Fruit fly (Drosophila melanogaster) whole organism, larva: ENCODE results near the gene CG18420.

Source experiments
- noc ChIP-seq: fragments of 200-800 bp; sonication (Bioruptor generic); optimal IDR thresholded peaks from 3 replicates; lab custom pipeline; 2019; ENCODE audit warnings: missing biosample characterization, mild to moderate bottlenecking, missing genetic modification characterization, moderate library complexity

CG18420 gene

DNA sequence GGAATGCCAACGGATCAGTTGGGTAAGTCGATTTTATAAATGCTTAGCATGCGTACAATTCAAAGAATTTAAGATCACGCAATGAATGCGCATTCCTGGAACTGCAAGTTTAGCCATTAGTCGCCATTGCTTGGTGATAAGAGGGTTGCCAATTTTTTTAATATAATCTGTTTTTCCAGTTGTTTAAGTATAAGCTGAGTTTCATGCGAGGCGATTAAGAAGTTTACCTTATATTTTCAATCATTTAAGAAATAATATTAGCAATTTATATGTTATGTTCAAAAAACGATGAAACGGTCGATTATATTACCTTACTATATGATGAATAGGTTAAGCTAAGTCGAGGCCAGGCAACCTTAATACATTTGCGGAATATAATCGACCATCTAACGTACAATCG is at the start of gene CG18420:
Gene CG18420 (minus strand): TSS at position 101 of the 400 bp plus-strand sequence.
- no peak for TF ChIP-seq noc (tag; lab: Kevin White, UChicago)

DNA sequence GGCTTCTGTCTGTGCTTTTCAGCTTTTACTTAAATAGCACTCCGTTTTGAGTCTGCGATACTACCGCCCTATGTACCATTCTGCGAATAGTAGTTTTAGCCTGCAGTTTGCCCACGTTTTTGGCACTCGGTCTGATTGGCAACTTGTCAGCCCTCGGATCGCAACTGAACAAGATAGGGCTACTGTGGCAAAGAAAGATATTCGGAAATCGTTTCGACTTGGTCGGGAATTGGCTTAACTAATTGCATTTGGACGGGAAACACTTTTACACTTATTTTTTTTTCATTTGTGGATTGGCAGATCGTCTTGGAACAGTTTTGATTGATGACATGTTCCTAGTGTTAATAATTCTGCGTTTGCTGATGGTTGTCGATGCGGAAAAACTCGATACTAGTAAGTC is 45.6 kb upstream of the CG18420 start, which contains the start of gene CG42682:
Gene CG42682 (plus strand): TSS at position 301 of the 400 bp plus-strand sequence.
- TF ChIP-seq noc (tag; lab: Kevin White, UChicago): no peak

- TF ChIP-seq noc (tag; lab: Kevin White, UChicago): no peak
These were observed 14.0 kb upstream of the CG18420 start, which contains the start of gene CG33309 for dm6 chr2L:14810461-14810860. CG33309 (plus strand) TSS chr2L:14810761.

- TF ChIP-seq noc (tag; lab: Kevin White, UChicago): no peak
These were observed 5.6 kb upstream of the CG18420 start, which contains the start of gene CG33308 for dm6 chr2L:14802034-14802433. CG33308 (plus strand) TSS chr2L:14802334.

DNA sequence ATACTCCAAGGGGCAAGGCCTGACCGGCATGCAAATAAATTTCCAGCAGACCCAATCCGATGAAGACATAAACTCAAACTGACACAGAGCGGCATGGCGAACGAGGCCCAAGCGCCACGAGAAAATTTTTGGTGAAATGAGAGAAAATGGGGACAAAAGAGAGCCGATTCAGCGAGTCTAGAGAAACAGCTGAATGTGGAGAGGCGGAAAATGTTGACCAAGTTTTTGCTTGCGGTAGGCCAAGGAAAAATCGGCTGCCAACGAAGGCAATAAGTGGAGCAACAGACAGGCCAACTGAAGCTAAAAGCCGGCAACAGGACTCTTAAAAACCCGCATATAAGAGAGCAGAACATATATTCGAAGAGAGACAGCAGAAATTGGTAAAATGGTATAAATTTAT is 1.1 kb upstream of the CG18420 start:
- TF ChIP-seq noc (tag; lab: Kevin White, UChicago): no peak

- no peak for TF ChIP-seq noc (tag; lab: Kevin White, UChicago)
These were observed 11.9 kb downstream of the CG18420 start, which contains the start of gene CG18636 for dm6 chr2L:14784498-14784897. CG18636 (minus strand) TSS chr2L:14784598.

DNA sequence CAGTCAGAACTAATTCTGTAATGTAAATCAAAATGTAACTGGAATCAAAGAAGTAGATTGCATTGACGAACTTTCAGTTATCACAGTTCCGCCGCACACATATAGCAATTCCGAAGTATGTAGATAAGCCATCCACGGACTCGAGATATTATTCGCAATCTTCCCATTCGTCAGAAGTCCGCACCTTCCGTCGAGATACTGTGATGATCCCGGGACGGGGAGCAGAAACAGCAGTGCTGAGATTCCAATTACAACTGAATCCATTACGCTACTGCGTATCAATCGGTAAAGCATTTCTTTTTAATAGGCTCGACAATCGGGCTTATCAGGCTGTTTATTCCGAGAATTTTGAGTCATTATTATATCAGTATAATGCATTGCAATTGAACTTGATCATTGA is 21.7 kb downstream of the CG18420 start, which contains the start of gene CG4650:
Gene CG4650 (minus strand): TSS at position 269 of the 400 bp plus-strand sequence.
- no peak for TF ChIP-seq noc (tag; lab: Kevin White, UChicago)

- TF ChIP-seq noc (tag; lab: Kevin White, UChicago): no peak
These were observed 30.8 kb downstream of the CG18420 start, which contains the start of gene CG4701 for dm6 chr2L:14765608-14766007. CG4701 (plus strand) TSS chr2L:14765908.

dm6 chr2L:14762465-14762864 is 34.0 kb downstream of the CG18420 start, which contains the start of gene CSN1a:
CSN1a (plus strand) TSS chr2L:14762765.
- no peak for TF ChIP-seq noc (tag; lab: Kevin White, UChicago)

dm6 chr2L:14760467-14760866 is 36.0 kb downstream of the CG18420 start, which contains the start of gene CG4691:
CG4691 (plus strand) TSS chr2L:14760767.
- no peak for TF ChIP-seq noc (tag; lab: Kevin White, UChicago)

- TF ChIP-seq noc (tag; lab: Kevin White, UChicago): no peak
These were observed 50.4 kb downstream of the CG18420 start for dm6 chr2L:14746068-14746467.

DNA sequence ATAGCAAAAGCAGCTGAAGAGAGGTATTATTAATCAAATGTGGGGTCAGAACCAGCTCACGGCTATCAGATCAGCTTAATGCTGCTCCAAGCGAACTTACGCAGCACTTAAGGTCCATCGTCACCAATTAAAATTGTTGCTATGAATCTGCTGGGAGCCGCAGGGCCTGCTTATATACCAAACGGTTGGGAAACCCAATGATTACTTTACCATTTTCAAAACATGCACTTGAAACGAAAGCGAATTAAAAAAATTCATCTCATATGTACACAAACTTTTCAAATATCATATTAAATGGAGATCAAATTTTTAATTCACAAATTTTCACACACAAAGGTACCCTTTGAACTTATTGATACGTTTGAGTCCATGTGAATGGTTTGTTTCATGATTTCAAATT is 51.4 kb downstream of the CG18420 start, which contains the start of gene CG42587:
Gene CG42587 (minus strand): TSS at position 143 of the 400 bp plus-strand sequence.
- TF ChIP-seq noc (tag; lab: Kevin White, UChicago): no peak
